In the genomic region with DNA sequence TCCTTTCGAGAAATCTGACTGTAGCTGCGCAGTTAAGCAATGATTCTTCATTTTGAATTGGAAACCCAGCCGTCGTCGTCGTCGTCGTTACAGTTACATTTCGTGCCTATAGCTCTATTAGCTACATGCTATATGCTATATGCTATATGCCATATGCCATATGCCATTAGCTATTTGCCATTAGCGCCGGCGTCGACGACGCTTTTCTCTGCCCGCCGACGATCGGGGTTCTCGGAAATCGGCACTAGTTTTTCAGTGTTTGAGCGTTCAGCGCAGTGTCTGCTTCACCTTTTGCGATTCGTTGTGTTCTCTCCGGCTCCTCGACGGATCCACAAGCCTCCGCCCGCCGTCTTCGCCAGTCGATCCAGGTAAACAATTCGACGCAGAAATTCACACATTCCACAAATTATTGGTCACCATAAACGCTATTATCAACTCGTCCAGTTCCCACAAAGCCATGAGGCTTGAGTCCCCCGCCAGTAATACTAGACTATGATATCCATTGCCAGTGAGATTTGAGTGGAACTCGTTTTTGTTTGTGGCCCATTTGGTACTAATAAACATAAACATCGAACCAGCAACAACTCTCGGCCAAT, we compare ENCODE assay signal across 1 fruit fly cellular context.
A peak's percentile ranks its signal among the peaks of the same experiment; 100 is the strongest.
TF ChIP-seq lines count a peak whose summit lies in the region.

No protein-coding gene starts in this region.

TF ChIP-seq in whole organism, embryonic, 481 proteins besides CTCF, POLR2A, EP300 and RAD21 (continued from another document):
- TF ChIP-seq CG10321 (GFP tag; IDR thresholded peaks at IDR 0.05; lab: Robert Waterston, UW) (no peak), HLH54F (GFP tag; optimal IDR thresholded peaks at IDR 0.05; lab: Kevin White, UChicago) (no peak), CG10543 (GFP tag; optimal IDR thresholded peaks at IDR 0.05; lab: Kevin White, UChicago) (peak; percentile 60), CG1603 (tag; optimal IDR thresholded peaks at IDR 0.05; lab: Kevin White, UChicago) (no peak), CG17829 (tag; optimal IDR thresholded peaks at IDR 0.05; lab: Kevin White, UChicago) (no peak), CG17186 (GFP tag; optimal IDR thresholded peaks at IDR 0.05; lab: Kevin White, UChicago) (no peak), Max (GFP tag; optimal IDR thresholded peaks at IDR 0.05; lab: Kevin White, UChicago) (no peak), CG9876 (GFP tag; optimal IDR thresholded peaks at IDR 0.05; lab: Kevin White, UChicago) (no peak), row (GFP tag; IDR thresholded peaks at IDR 0.05; lab: Robert Waterston, UW) (no peak), tgo (GFP tag; IDR thresholded peaks at IDR 0.05; lab: Robert Waterston, UW) (no peak), CG5180 (GFP tag; optimal IDR thresholded peaks at IDR 0.05; lab: Kevin White, UChicago) (no peak), gcm2 (GFP tag; optimal IDR thresholded peaks at IDR 0.05; lab: Kevin White, UChicago) (no peak), Taf1 (GFP tag; IDR thresholded peaks at IDR 0.05; lab: Robert Waterston, UW) (no peak), toy (GFP tag; IDR thresholded peaks at IDR 0.05; lab: Robert Waterston, UW) (no peak), sna (GFP tag; IDR thresholded peaks at IDR 0.05; lab: Robert Waterston, UW; ENCODE audit: partially characterized antibody) (no peak), CG30020 (tag; optimal IDR thresholded peaks at IDR 0.05; lab: Kevin White, UChicago) (no peak), CG10654 (GFP tag; optimal IDR thresholded peaks at IDR 0.05; lab: Kevin White, UChicago) (no peak), fd96Cb (tag; optimal IDR thresholded peaks at IDR 0.05; lab: Kevin White, UChicago) (no peak), CG14710 (tag; optimal IDR thresholded peaks at IDR 0.05; lab: Kevin White, UChicago) (no peak), CG12769 (tag; optimal IDR thresholded peaks at IDR 0.05; lab: Kevin White, UChicago) (peak; percentile 49), CG12155 (GFP tag; optimal IDR thresholded peaks at IDR 0.05; lab: Kevin White, UChicago) (no peak)
TF ChIP-seq in whole organism, embryonic: peak in this region for 12.
